Worm (Caenorhabditis elegans): ENCODE results near the gene fust-1.

- TF ChIP-seq ceh-28 (tag; optimal IDR thresholded peaks at IDR 0.05) (no peak), mml-1 (tag; optimal IDR thresholded peaks at IDR 0.05) (no peak), nhr-12 (tag; optimal IDR thresholded peaks at IDR 0.05) (no peak), fos-1 (tag; optimal IDR thresholded peaks at IDR 0.05) (no peak), lin-15B (tag; optimal IDR thresholded peaks at IDR 0.05) (no peak), nhr-23 (tag; optimal IDR thresholded peaks at IDR 0.05) (no peak), fkh-10 (GFP tag; optimal IDR thresholded peaks at IDR 0.05) (no peak), nhr-28 (tag; optimal IDR thresholded peaks at IDR 0.05) (no peak), ztf-4 (tag; optimal IDR thresholded peaks at IDR 0.05) (no peak), ztf-11 (tag; optimal IDR thresholded peaks at IDR 0.05) (no peak), pha-4 (tag; optimal IDR thresholded peaks at IDR 0.05) (no peak), snpc-4 (tag; optimal IDR thresholded peaks at IDR 0.05) (no peak)
These were observed 30.6 kb upstream of the fust-1 start, which contains the start of gene F10E7.2 for ce11 chrII:7121762-7122292.
